Fruit fly (Drosophila melanogaster) S2 (cell line): ENCODE measurements around the gene CG10116.

Experiments used
- CG8478 ChIP-seq: fragments of >200 bp; optimal IDR thresholded peaks from 2 replicates; lab custom pipeline; 2018
- CTCF ChIP-seq, 2 experiments: fragments of >200 bp; optimal IDR thresholded peaks; 2 replicates each; lab custom pipeline; 2018

Gene CG10116

dm6 chr3L:13437654-13438053 lies 19.4 kb downstream of the CG10116 start, which contains the start of gene CG10725:
Gene CG10725, plus strand, starts transcription at chr3L:13437954.
- no peak for TF ChIP-seq CTCF (optimal IDR thresholded peaks at IDR 0.05; lab: Kevin White, UChicago)
- no peak for TF ChIP-seq CG8478 (lab: Kevin White, UChicago)

- no peak for TF ChIP-seq CTCF (optimal IDR thresholded peaks at IDR 0.05; lab: Kevin White, UChicago)
- TF ChIP-seq CG8478 (lab: Kevin White, UChicago): no peak
Measured at dm6 chr3L:13437036-13437435, 20.0 kb downstream of the CG10116 start, which contains the start of gene CG10154. Gene CG10154, minus strand, starts transcription at chr3L:13437136.

dm6 chr3L:13435170-13435727 lies 21.8 kb downstream of the CG10116 start, which contains the start of gene CG10713:
Gene CG10713, minus strand, starts transcription at chr3L:13435229.
- no peak for TF ChIP-seq CTCF (optimal IDR thresholded peaks at IDR 0.05; lab: Kevin White, UChicago)
- TF ChIP-seq CG8478 (lab: Kevin White, UChicago): no peak

dm6 chr3L:13433522-13433921 lies 23.5 kb downstream of the CG10116 start:
- TF ChIP-seq CG8478 (lab: Kevin White, UChicago) (no peak), CTCF (optimal IDR thresholded peaks at IDR 0.05; lab: Kevin White, UChicago) (no peak)

- TF ChIP-seq CG8478 (lab: Kevin White, UChicago): no peak
- no peak for TF ChIP-seq CTCF (optimal IDR thresholded peaks at IDR 0.05; lab: Kevin White, UChicago)
Measured at dm6 chr3L:13432791-13433190, 24.2 kb downstream of the CG10116 start.

dm6 chr3L:13430171-13430570 lies 26.9 kb downstream of the CG10116 start:
- TF ChIP-seq CTCF (optimal IDR thresholded peaks at IDR 0.05; lab: Kevin White, UChicago) (no peak), CG8478 (lab: Kevin White, UChicago) (no peak)

- TF ChIP-seq CTCF (optimal IDR thresholded peaks at IDR 0.05; lab: Kevin White, UChicago) (no peak), CG8478 (lab: Kevin White, UChicago) (no peak)
Measured at dm6 chr3L:13426573-13426972, 30.5 kb downstream of the CG10116 start, which contains the start of gene CG14105. Gene CG14105, minus strand, starts transcription at chr3L:13426673.

- TF ChIP-seq CTCF (optimal IDR thresholded peaks at IDR 0.05; lab: Kevin White, UChicago) (no peak), CG8478 (lab: Kevin White, UChicago) (no peak)
Measured at dm6 chr3L:13425571-13425970, 31.5 kb downstream of the CG10116 start, which contains the start of gene CG14106. Gene CG14106, minus strand, starts transcription at chr3L:13425671.

dm6 chr3L:13424068-13424467 lies 33.0 kb downstream of the CG10116 start, which contains the start of gene CG33263:
Gene CG33263, minus strand, starts transcription at chr3L:13424168.
- TF ChIP-seq CG8478 (lab: Kevin White, UChicago): no peak
- TF ChIP-seq CTCF (optimal IDR thresholded peaks at IDR 0.05; lab: Kevin White, UChicago): no peak

dm6 chr3L:13422286-13422787 lies 34.7 kb downstream of the CG10116 start, which contains the start of gene CG32121:
Gene CG32121, minus strand, starts transcription at chr3L:13422336.
- TF ChIP-seq CTCF (optimal IDR thresholded peaks at IDR 0.05; lab: Kevin White, UChicago) (no peak), CG8478 (lab: Kevin White, UChicago) (no peak)

- no peak for TF ChIP-seq CTCF (optimal IDR thresholded peaks at IDR 0.05; lab: Kevin White, UChicago)
- TF ChIP-seq CG8478 (lab: Kevin White, UChicago): no peak
Measured at dm6 chr3L:13420212-13420611, 36.8 kb downstream of the CG10116 start.

- TF ChIP-seq CTCF (optimal IDR thresholded peaks at IDR 0.05; lab: Kevin White, UChicago) (no peak), CG8478 (lab: Kevin White, UChicago) (no peak)
Measured at dm6 chr3L:13412886-13413224, 44.2 kb downstream of the CG10116 start.

dm6 chr3L:13412200-13412885 lies 44.7 kb downstream of the CG10116 start, which contains the start of the genes CG10222 and flr:
Gene CG10222, minus strand, starts transcription at chr3L:13412453.
Gene flr, plus strand, starts transcription at chr3L:13412843.
- TF ChIP-seq CTCF (optimal IDR thresholded peaks at IDR 0.05; lab: Kevin White, UChicago) (no peak), CG8478 (lab: Kevin White, UChicago) (no peak)

- TF ChIP-seq CG8478 (lab: Kevin White, UChicago) (no peak), CTCF (optimal IDR thresholded peaks at IDR 0.05; lab: Kevin White, UChicago) (peak; percentile 81 to 96)
Measured at dm6 chr3L:13410999-13411398, 46.0 kb downstream of the CG10116 start.
